Fruit fly (Drosophila melanogaster): Measurements from ENCODE around the gene CG1647.
A peak's percentile ranks its signal among the peaks of the same experiment; 100 is the strongest.

The CG1647 gene

dm6 chr3R:28848693-28849470 is 28.9 kb downstream of the CG1647 start:
- no peak for TF ChIP-seq CG8478 (optimal IDR thresholded peaks at IDR 0.05)
- TF ChIP-seq psq (optimal IDR thresholded peaks at IDR 0.05), result no peak
- TF ChIP-seq EcR (GFP tag; optimal IDR thresholded peaks at IDR 0.05), result no peak
- TF ChIP-seq pan (optimal IDR thresholded peaks at IDR 0.05), result no peak
- TF ChIP-seq Dll (optimal IDR thresholded peaks at IDR 0.05), result no peak
- no peak for TF ChIP-seq usp (GFP tag; optimal IDR thresholded peaks at IDR 0.05)

DNA sequence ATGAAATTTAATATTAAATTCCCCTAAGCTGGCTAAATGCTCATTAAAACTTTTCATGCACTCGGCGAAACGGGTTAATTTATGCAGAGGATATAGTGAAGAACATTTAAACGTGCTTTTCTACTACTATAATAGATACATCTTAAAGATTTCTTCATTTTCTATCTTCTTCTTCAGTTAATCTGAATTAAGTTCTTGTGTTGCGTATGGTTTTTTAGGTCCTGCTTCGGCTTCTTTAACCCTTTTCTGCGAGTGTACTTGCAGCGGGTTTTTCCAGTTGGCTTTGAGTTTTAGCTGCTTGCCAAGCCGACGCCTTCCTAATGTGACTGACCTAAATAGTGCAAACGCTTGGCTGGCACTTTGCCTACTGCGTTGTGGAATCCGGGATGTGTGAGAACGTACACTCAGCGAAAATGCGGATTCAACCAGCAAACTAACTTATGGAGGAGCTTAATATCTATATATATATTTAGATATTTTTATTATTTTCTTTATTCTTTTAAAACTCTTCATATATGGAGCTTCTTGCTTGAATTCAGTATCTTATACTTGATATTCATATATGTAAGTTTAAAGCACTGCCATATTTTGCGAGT is 30.7 kb downstream of the CG1647 start:
- TF ChIP-seq EcR (GFP tag; optimal IDR thresholded peaks at IDR 0.05) (no peak), pan (optimal IDR thresholded peaks at IDR 0.05) (no peak), Dll (optimal IDR thresholded peaks at IDR 0.05) (no peak), CG8478 (optimal IDR thresholded peaks at IDR 0.05) (no peak)

- TF ChIP-seq CG8478 (optimal IDR thresholded peaks at IDR 0.05), result no peak
- TF ChIP-seq EcR (GFP tag; optimal IDR thresholded peaks at IDR 0.05), result no peak
- no peak for TF ChIP-seq psq (optimal IDR thresholded peaks at IDR 0.05)
- no peak for TF ChIP-seq Dll (optimal IDR thresholded peaks at IDR 0.05)
- TF ChIP-seq pan (optimal IDR thresholded peaks at IDR 0.05), result no peak
- TF ChIP-seq usp (GFP tag; optimal IDR thresholded peaks at IDR 0.05), result no peak
These were observed 31.5 kb downstream of the CG1647 start for dm6 chr3R:28851530-28851929.

- TF ChIP-seq psq (optimal IDR thresholded peaks at IDR 0.05) (no peak), Dll (optimal IDR thresholded peaks at IDR 0.05) (no peak)
These were observed 32.0 kb downstream of the CG1647 start for dm6 chr3R:28851966-28852377.

dm6 chr3R:28856140-28856539 is 36.1 kb downstream of the CG1647 start:
- TF ChIP-seq EcR (GFP tag; optimal IDR thresholded peaks at IDR 0.05) (no peak), psq (optimal IDR thresholded peaks at IDR 0.05) (no peak), pan (optimal IDR thresholded peaks at IDR 0.05) (no peak), usp (GFP tag; optimal IDR thresholded peaks at IDR 0.05) (no peak), Dll (optimal IDR thresholded peaks at IDR 0.05) (no peak), CG8478 (optimal IDR thresholded peaks at IDR 0.05) (no peak)

- TF ChIP-seq Dll (optimal IDR thresholded peaks at IDR 0.05) (no peak), CG8478 (optimal IDR thresholded peaks at IDR 0.05) (no peak), pan (optimal IDR thresholded peaks at IDR 0.05) (no peak), EcR (GFP tag; optimal IDR thresholded peaks at IDR 0.05) (no peak), usp (GFP tag; optimal IDR thresholded peaks at IDR 0.05) (no peak), psq (optimal IDR thresholded peaks at IDR 0.05) (no peak)
These were observed 36.8 kb downstream of the CG1647 start for dm6 chr3R:28856829-28857228.

- TF ChIP-seq CG8478 (optimal IDR thresholded peaks at IDR 0.05) (no peak), pan (optimal IDR thresholded peaks at IDR 0.05) (no peak), psq (optimal IDR thresholded peaks at IDR 0.05) (no peak), usp (GFP tag; optimal IDR thresholded peaks at IDR 0.05) (no peak), Dll (optimal IDR thresholded peaks at IDR 0.05) (no peak), EcR (GFP tag; optimal IDR thresholded peaks at IDR 0.05) (peak in 1 of 2 experiments; percentile 4)
These were observed 37.4 kb downstream of the CG1647 start for dm6 chr3R:28857287-28858024.

dm6 chr3R:28858241-28858647 is 38.2 kb downstream of the CG1647 start:
- TF ChIP-seq psq (optimal IDR thresholded peaks at IDR 0.05) (no peak), usp (GFP tag; optimal IDR thresholded peaks at IDR 0.05) (no peak), CG8478 (optimal IDR thresholded peaks at IDR 0.05) (peak; percentile 58), EcR (GFP tag; optimal IDR thresholded peaks at IDR 0.05) (no peak), pan (optimal IDR thresholded peaks at IDR 0.05) (no peak), Dll (optimal IDR thresholded peaks at IDR 0.05) (peak; percentile 54)

- TF ChIP-seq usp (GFP tag; optimal IDR thresholded peaks at IDR 0.05), result no peak
- peak; percentile 81 for TF ChIP-seq Dll (optimal IDR thresholded peaks at IDR 0.05)
- no peak for TF ChIP-seq psq (optimal IDR thresholded peaks at IDR 0.05)
- no peak for TF ChIP-seq EcR (GFP tag; optimal IDR thresholded peaks at IDR 0.05)
These were observed 39.1 kb downstream of the CG1647 start, which contains the start of gene Inx3 for dm6 chr3R:28859058-28859526. Gene Inx3 (minus strand): TSS chr3R:28859497.

dm6 chr3R:28860582-28860981 is 40.6 kb downstream of the CG1647 start:
- no peak for TF ChIP-seq psq (optimal IDR thresholded peaks at IDR 0.05)
- no peak for TF ChIP-seq CG8478 (optimal IDR thresholded peaks at IDR 0.05)
- no peak for TF ChIP-seq pan (optimal IDR thresholded peaks at IDR 0.05)
- no peak for TF ChIP-seq usp (GFP tag; optimal IDR thresholded peaks at IDR 0.05)

DNA sequence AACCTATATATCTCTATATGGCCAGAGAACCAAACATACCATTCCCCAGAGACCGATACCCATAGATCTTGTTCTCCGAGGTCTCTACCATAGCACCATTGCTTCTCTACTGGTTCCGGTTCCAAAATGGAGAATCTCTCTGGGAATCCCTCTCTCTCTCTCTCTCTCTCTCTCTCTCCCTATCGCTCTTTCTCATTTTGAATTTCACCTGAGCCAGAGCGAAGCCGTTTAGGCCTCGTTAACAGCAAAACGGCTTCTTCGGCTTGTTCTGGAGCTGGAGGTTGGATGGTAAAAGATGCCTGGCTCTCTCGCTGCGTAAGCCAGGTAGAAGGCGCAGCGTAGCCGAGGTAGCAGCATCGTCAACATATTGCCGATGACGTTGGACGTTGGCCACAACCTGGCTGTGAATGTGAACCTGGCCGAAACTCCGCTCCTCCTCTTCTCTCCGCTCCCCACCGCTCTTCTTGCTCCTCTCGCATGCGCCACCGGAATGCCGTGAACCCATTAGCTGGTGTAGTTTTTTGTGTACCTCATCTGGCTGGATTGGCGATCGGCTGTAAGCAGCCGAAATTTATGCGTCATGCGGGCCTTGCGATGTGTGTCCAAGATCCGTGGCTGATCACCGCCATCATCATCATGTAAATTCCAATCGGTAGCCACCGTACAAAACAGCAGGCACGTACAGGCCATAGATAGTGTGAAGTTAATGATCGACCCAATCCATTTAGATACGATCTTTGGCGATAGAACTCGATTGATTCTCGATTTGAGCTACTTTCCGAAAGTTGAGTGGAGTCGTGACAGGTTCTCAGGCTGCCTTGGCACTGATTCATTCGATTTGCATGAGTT is 41.5 kb downstream of the CG1647 start:
- TF ChIP-seq usp (GFP tag; optimal IDR thresholded peaks at IDR 0.05), result no peak
- TF ChIP-seq EcR (GFP tag; optimal IDR thresholded peaks at IDR 0.05), result no peak
- TF ChIP-seq pan (optimal IDR thresholded peaks at IDR 0.05), result no peak
- TF ChIP-seq CG8478 (optimal IDR thresholded peaks at IDR 0.05), result no peak
- TF ChIP-seq psq (optimal IDR thresholded peaks at IDR 0.05), result no peak
- no peak for TF ChIP-seq Dll (optimal IDR thresholded peaks at IDR 0.05)
